Worm (Caenorhabditis elegans) whole organism, young adult: Measurements from ENCODE around the gene T06E6.15.

Experiments
- B0035.1 ChIP-seq: sonication (generic microtip); optimal IDR thresholded peaks from 2 replicates; lab custom pipeline; 2016; ENCODE audit warnings: missing genetic modification characterization, mild to moderate bottlenecking, missing compliant biosample characterization, missing genotype, missing genetic modification reagents
- B0261.1 ChIP-seq: sonication (generic microtip); optimal IDR thresholded peaks from 2 replicates; lab custom pipeline; 2016; ENCODE audit warnings: mild to moderate bottlenecking, missing genetic modification characterization, moderate library complexity, missing compliant biosample characterization
- B0336.3 ChIP-seq: fragments of 200-800 bp; sonication (Bioruptor generic); IDR thresholded peaks from 2 replicates; pipeline ENCODE4 v1.3.6; 2022; ENCODE audit warnings: missing genetic modification characterization, missing compliant biosample characterization
- F10E7.11 ChIP-seq: sonication (generic microtip); optimal IDR thresholded peaks from 2 replicates; lab custom pipeline; 2017; ENCODE audit warnings: mild to moderate bottlenecking, missing genetic modification characterization, moderate library complexity, missing compliant biosample characterization
- F23B12.7 ChIP-seq: sonication (generic microtip); optimal IDR thresholded peaks from 2 replicates; lab custom pipeline; 2017; ENCODE audit warnings: missing genetic modification characterization, mild to moderate bottlenecking, missing compliant biosample characterization, antibody characterized with exemption, moderate library complexity; ENCODE audit not compliant: insufficient read depth
- F33H1.4 ChIP-seq: fragments of 200-800 bp; sonication (Bioruptor generic); IDR thresholded peaks from 2 replicates; pipeline ENCODE4 v1.3.6; 2022; ENCODE audit warnings: missing genetic modification reagents, missing genetic modification characterization, missing compliant biosample characterization
- F52B5.7 ChIP-seq: sonication (generic microtip); optimal IDR thresholded peaks from 2 replicates; lab custom pipeline; 2016; ENCODE audit warnings: mild to moderate bottlenecking, missing genetic modification characterization, missing compliant biosample characterization
- F55B11.4 ChIP-seq: sonication (generic microtip); optimal IDR thresholded peaks from 2 replicates; lab custom pipeline; 2016; ENCODE audit warnings: missing compliant biosample characterization, missing genetic modification characterization, borderline replicate concordance; ENCODE audit not compliant: insufficient read depth
- F57C9.4 ChIP-seq: sonication (generic microtip); optimal IDR thresholded peaks from 2 replicates; lab custom pipeline; 2017; ENCODE audit warnings: mild to moderate bottlenecking, missing genetic modification characterization, missing compliant biosample characterization
- Y53F4B.3 ChIP-seq: fragments of 200-800 bp; sonication (Bioruptor generic); IDR thresholded peaks from 2 replicates; pipeline ENCODE4 v1.3.6; 2022; ENCODE audit warnings: missing genetic modification reagents, missing genetic modification characterization, missing compliant biosample characterization
- Y53G8AR.9 ChIP-seq: fragments of 200-800 bp; sonication (Bioruptor generic); conservative IDR thresholded peaks from 2 replicates; pipeline ENCODE4 v1.3.6; 2022; ENCODE audit warnings: missing genetic modification reagents, missing genetic modification characterization, missing compliant biosample characterization
- Y56A3A.18 ChIP-seq: fragments of 200-800 bp; sonication (Bioruptor generic); IDR thresholded peaks from 2 replicates; pipeline ENCODE4 v1.3.6; 2022; ENCODE audit warnings: missing genetic modification reagents, missing genetic modification characterization, missing compliant biosample characterization
- aptf-2 ChIP-seq: fragments of 200-800 bp; sonication (Bioruptor generic); conservative IDR thresholded peaks from 2 replicates; pipeline ENCODE4 v1.3.6; 2022; ENCODE audit warnings: missing genetic modification reagents, missing genetic modification characterization, missing compliant biosample characterization
- aptf-3 ChIP-seq: fragments of 200-800 bp; sonication (Bioruptor generic); IDR thresholded peaks from 2 replicates; pipeline ENCODE4 v1.3.6; 2022; ENCODE audit warnings: missing genetic modification characterization, missing compliant biosample characterization
- athp-1 ChIP-seq: sonication (generic microtip); optimal IDR thresholded peaks from 2 replicates; lab custom pipeline; 2017; ENCODE audit warnings: mild to moderate bottlenecking, missing genetic modification characterization, missing compliant biosample characterization
- attf-3 ChIP-seq: fragments of 200-800 bp; sonication (Bioruptor generic); conservative IDR thresholded peaks from 2 replicates; pipeline ENCODE4 v1.3.6; 2022; ENCODE audit warnings: missing genetic modification reagents, missing genetic modification characterization, missing compliant biosample characterization
- attf-5 ChIP-seq: fragments of 200-800 bp; sonication (Bioruptor generic); optimal IDR thresholded peaks from 2 replicates; lab custom pipeline; 2018; ENCODE audit warnings: mild to moderate bottlenecking, missing genetic modification characterization, missing compliant biosample characterization
- attf-6 ChIP-seq: fragments of 200-800 bp; sonication (Bioruptor generic); IDR thresholded peaks from 2 replicates; pipeline ENCODE4 v1.3.6; 2022; ENCODE audit warnings: missing genetic modification reagents, missing genetic modification characterization, missing compliant biosample characterization
- bed-1 ChIP-seq: fragments of 200-800 bp; sonication (Bioruptor generic); IDR thresholded peaks from 2 replicates; pipeline ENCODE4 v1.3.6; 2022; ENCODE audit warnings: missing genetic modification reagents, missing genetic modification characterization, missing compliant biosample characterization
- ceh-100 ChIP-seq: fragments of 200-800 bp; sonication (Bioruptor generic); IDR thresholded peaks from 2 replicates; pipeline ENCODE4 v1.3.6; 2022; ENCODE audit warnings: missing genetic modification reagents, missing genetic modification characterization, missing compliant biosample characterization
- ceh-27 ChIP-seq: fragments of 200-800 bp; sonication (Bioruptor generic); optimal IDR thresholded peaks from 2 replicates; lab custom pipeline; 2018; ENCODE audit warnings: mild to moderate bottlenecking, missing genetic modification characterization, moderate library complexity, missing compliant biosample characterization
- ceh-58 ChIP-seq: fragments of 200-800 bp; sonication (Bioruptor generic); IDR thresholded peaks from 2 replicates; pipeline ENCODE4 v1.3.6; 2022; ENCODE audit warnings: missing genetic modification characterization, missing compliant biosample characterization
- egrh-3 ChIP-seq: fragments of 200-800 bp; sonication (Bioruptor generic); IDR thresholded peaks from 2 replicates; pipeline ENCODE4 v1.3.6; 2022; ENCODE audit warnings: missing genetic modification reagents, missing genetic modification characterization, missing compliant biosample characterization
- fkh-3 ChIP-seq: sonication (generic microtip); optimal IDR thresholded peaks from 2 replicates; lab custom pipeline; 2016; ENCODE audit warnings: mild to moderate bottlenecking, missing genetic modification characterization, missing compliant biosample characterization
- gei-17 ChIP-seq: fragments of 200-800 bp; sonication (Bioruptor generic); optimal IDR thresholded peaks from 2 replicates; lab custom pipeline; 2018; ENCODE audit warnings: mild to moderate bottlenecking, missing genetic modification characterization, missing compliant biosample characterization
- him-1 ChIP-seq: sonication (generic microtip); optimal IDR thresholded peaks from 2 replicates; lab custom pipeline; 2016; ENCODE audit warnings: missing genotype, missing genetic modification reagents, missing genetic modification characterization, missing compliant biosample characterization
- hrde-1 ChIP-seq: sonication (generic microtip); optimal IDR thresholded peaks from 2 replicates; lab custom pipeline; 2016; ENCODE audit warnings: missing genetic modification characterization, mild to moderate bottlenecking, missing compliant biosample characterization, moderate library complexity, missing genotype, missing genetic modification reagents, borderline replicate concordance
- hsf-1 ChIP-seq: fragments of 200-800 bp; sonication (Bioruptor generic); IDR thresholded peaks from 2 replicates; pipeline ENCODE4 v1.3.6; 2022; ENCODE audit warnings: missing genetic modification reagents, missing genetic modification characterization, missing compliant biosample characterization
- lag-1 ChIP-seq: fragments of 200-800 bp; sonication (Bioruptor generic); IDR thresholded peaks from 2 replicates; pipeline ENCODE4 v1.3.6; 2022; ENCODE audit warnings: missing genetic modification reagents, missing genetic modification characterization, missing compliant biosample characterization
- lin-35 ChIP-seq, 3 experiments: fragments of 150-350 bp in 2 of 3; sonication (generic microtip) in 1 of 3; optimal IDR thresholded peaks; 2 replicates each; lab custom pipeline; 2014 to 2018; ENCODE audit warnings: missing biosample characterization in 3 of 3, missing genetic modification characterization in 3 of 3, missing genetic modification reagents in 3 of 3
- lin-54 ChIP-seq: fragments of 200-800 bp; sonication (Bioruptor generic); optimal IDR thresholded peaks from 2 replicates; lab custom pipeline; 2018; ENCODE audit warnings: mild to moderate bottlenecking, missing genetic modification characterization, missing compliant biosample characterization
- mel-28 ChIP-seq: sonication (generic microtip); optimal IDR thresholded peaks from 2 replicates; lab custom pipeline; 2016; ENCODE audit warnings: borderline replicate concordance, mild to moderate bottlenecking, missing genetic modification characterization, missing compliant biosample characterization
- mes-4 ChIP-seq: sonication (generic microtip); optimal IDR thresholded peaks from 2 replicates; lab custom pipeline; 2016; ENCODE audit warnings: missing genotype, missing genetic modification characterization, missing compliant biosample characterization
- nfya-2 ChIP-seq: fragments of 200-800 bp; sonication (Bioruptor generic); IDR thresholded peaks from 2 replicates; pipeline ENCODE4 v1.3.6; 2022; ENCODE audit warnings: missing genetic modification reagents, missing genetic modification characterization, missing compliant biosample characterization
- nhr-120 ChIP-seq: fragments of 200-800 bp; sonication (Bioruptor generic); IDR thresholded peaks from 2 replicates; pipeline ENCODE4 v1.3.6; 2022; ENCODE audit warnings: missing genetic modification characterization, missing compliant biosample characterization
- nhr-90 ChIP-seq: sonication (generic microtip); optimal IDR thresholded peaks from 2 replicates; lab custom pipeline; 2016; ENCODE audit warnings: missing genotype, mild to moderate bottlenecking, missing genetic modification characterization, missing compliant biosample characterization
- pha-4 ChIP-seq: fragments of 150-350 bp; sonication (generic microtip); optimal IDR thresholded peaks from 2 replicates; lab custom pipeline; 2014; ENCODE audit warnings: missing biosample characterization, missing genetic modification reagents, missing genetic modification characterization
- snpc-3.4 ChIP-seq: sonication (generic microtip); optimal IDR thresholded peaks from 2 replicates; lab custom pipeline; 2017; ENCODE audit warnings: missing genetic modification characterization, mild to moderate bottlenecking, missing compliant biosample characterization, antibody characterized with exemption, moderate library complexity, missing genotype, missing genetic modification reagents
- snpc-4 ChIP-seq, 5 experiments: fragments of 150-350 bp in 1 of 5; sonication (generic microtip) in 4 of 5; optimal IDR thresholded peaks; 2 replicates each; lab custom pipeline; 2014 to 2018; ENCODE audit warnings: missing genetic modification characterization in 5 of 5, missing biosample characterization in 3 of 5, antibody characterized with exemption in 2 of 5, mild to moderate bottlenecking in 2 of 5, missing compliant biosample characterization in 2 of 5, missing genotype in 2 of 5, moderate library complexity in 2 of 5, missing genetic modification reagents in 1 of 5
- tbp1 ChIP-seq: fragments of 200-800 bp; sonication (Bioruptor generic); optimal IDR thresholded peaks from 2 replicates; lab custom pipeline; 2018; ENCODE audit warnings: mild to moderate bottlenecking, missing genetic modification characterization, missing compliant biosample characterization
- tbx-9 ChIP-seq: sonication (generic microtip); optimal IDR thresholded peaks from 2 replicates; lab custom pipeline; 2016; ENCODE audit warnings: borderline replicate concordance, missing genetic modification characterization, inconsistent platforms, missing compliant biosample characterization
- tlf-1 ChIP-seq: fragments of 200-800 bp; sonication (Bioruptor generic); optimal IDR thresholded peaks from 2 replicates; lab custom pipeline; 2018; ENCODE audit warnings: mild to moderate bottlenecking, missing genetic modification characterization, missing compliant biosample characterization
- unc-130 ChIP-seq: sonication (generic microtip); optimal IDR thresholded peaks from 2 replicates; lab custom pipeline; 2016; ENCODE audit warnings: missing genetic modification reagents, missing genetic modification characterization, missing compliant biosample characterization
- xnd-1 ChIP-seq: sonication (generic microtip); optimal IDR thresholded peaks from 2 replicates; lab custom pipeline; 2016; ENCODE audit warnings: missing genotype, missing genetic modification reagents, missing genetic modification characterization, missing compliant biosample characterization
- ztf-18 ChIP-seq: sonication (generic microtip); optimal IDR thresholded peaks from 2 replicates; lab custom pipeline; 2016; ENCODE audit warnings: missing genotype, mild to moderate bottlenecking, missing genetic modification characterization, missing compliant biosample characterization
- ztf-26 ChIP-seq: sonication (generic microtip); optimal IDR thresholded peaks from 2 replicates; lab custom pipeline; 2017; ENCODE audit warnings: missing genetic modification characterization, missing compliant biosample characterization
- ztf-6 ChIP-seq: fragments of 200-800 bp; sonication (Bioruptor generic); IDR thresholded peaks from 2 replicates; pipeline ENCODE4 v1.3.6; 2022; ENCODE audit warnings: missing genetic modification reagents, missing genetic modification characterization, missing compliant biosample characterization

Gene T06E6.15

DNA sequence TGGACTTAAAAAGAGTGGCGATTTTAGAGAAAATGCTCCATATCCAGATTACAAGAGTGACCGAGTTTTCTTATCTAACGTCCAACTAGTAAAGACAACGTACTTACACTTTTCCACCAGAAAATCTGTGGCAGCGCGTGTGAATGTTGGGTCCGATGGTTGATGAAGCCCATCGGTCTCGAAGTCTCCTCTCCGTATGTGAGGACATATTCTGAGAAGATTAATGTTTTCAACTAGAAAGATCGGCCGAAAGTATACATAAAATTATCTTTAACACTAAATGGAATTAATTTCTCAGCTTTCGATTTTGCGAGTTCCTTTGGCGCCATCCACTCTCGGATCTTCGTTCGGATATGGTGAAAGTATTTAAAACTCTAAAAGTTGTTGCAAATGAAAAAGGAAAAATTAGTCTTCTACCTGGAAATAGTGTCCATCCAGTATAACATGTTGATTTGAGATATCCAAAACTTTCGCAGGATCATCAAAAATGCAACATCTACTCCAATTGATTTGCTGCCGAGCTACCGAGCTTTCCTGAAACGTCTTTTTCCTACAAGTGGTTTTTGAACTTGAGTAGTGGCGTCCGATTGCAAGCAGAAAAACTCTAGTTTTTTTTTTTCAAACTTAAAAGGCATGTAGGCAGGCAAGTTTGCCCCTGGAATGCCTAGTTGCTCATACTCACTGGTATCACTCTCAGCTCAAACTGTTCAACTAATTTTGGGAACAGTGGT, 31.9 kb upstream of the T06E6.15 start:
- no peak for TF ChIP-seq pha-4 (tag; lab: Kevin White, UChicago)
- no peak for TF ChIP-seq Y56A3A.18 (GFP tag; lab: Robert Waterston, UW)
- TF ChIP-seq egrh-3, result no peak
- TF ChIP-seq F57C9.4 (tag; lab: Kevin White, UChicago), result no peak
- no peak for TF ChIP-seq Y53F4B.3 (GFP tag; lab: Robert Waterston, UW)
- no peak for TF ChIP-seq xnd-1 (tag; lab: Kevin White, UChicago)
- TF ChIP-seq aptf-2 (GFP tag; lab: Robert Waterston, UW), result 0 out of 2 replicates have a peak, but pooled peaks have one; percentile 61
- TF ChIP-seq aptf-3 (GFP tag; lab: Robert Waterston, UW), result no peak
- TF ChIP-seq ztf-26 (tag; lab: Kevin White, UChicago), result no peak
- no peak for TF ChIP-seq F23B12.7 (tag; lab: Kevin White, UChicago)
- TF ChIP-seq athp-1, result no peak
- 0 out of 2 replicates have a peak, but pooled peaks have one; percentile 66 for TF ChIP-seq lag-1 (GFP tag; lab: Robert Waterston, UW)
- TF ChIP-seq F52B5.7 (tag; lab: Kevin White, UChicago), result no peak
- TF ChIP-seq unc-130 (GFP tag; lab: Kevin White, UChicago), result no peak
- TF ChIP-seq tlf-1 (GFP tag; lab: Kevin White, UChicago), result no peak
- TF ChIP-seq F55B11.4 (tag; lab: Kevin White, UChicago), result peak; percentile 20
- 0 out of 2 replicates have a peak, but pooled peaks have one; percentile 35 for TF ChIP-seq nfya-2 (GFP tag; lab: Robert Waterston, UW)
- TF ChIP-seq ceh-58 (GFP tag; lab: Robert Waterston, UW), result no peak
- TF ChIP-seq lin-54 (GFP tag; lab: Kevin White, UChicago), result no peak
- TF ChIP-seq attf-5 (GFP tag; lab: Kevin White, UChicago), result no peak
- TF ChIP-seq gei-17 (GFP tag; lab: Kevin White, UChicago), result no peak
- no peak for TF ChIP-seq B0261.1
- TF ChIP-seq B0336.3, result no peak
- no peak for TF ChIP-seq tbp1 (GFP tag; lab: Kevin White, UChicago)
- TF ChIP-seq ztf-6 (GFP tag; lab: Robert Waterston, UW), result peak; percentile 63; the same call in 1 of the 2 replicates
- no peak for TF ChIP-seq mel-28 (tag; lab: Kevin White, UChicago)
- TF ChIP-seq lin-35 (GFP tag; optimal IDR thresholded peaks at IDR 0.05; lab: Kevin White, UChicago), result no peak
- TF ChIP-seq Y53G8AR.9, result no peak
- no peak for TF ChIP-seq attf-6 (GFP tag; lab: Robert Waterston, UW)
- no peak for TF ChIP-seq ztf-18 (tag; lab: Kevin White, UChicago)
- no peak for TF ChIP-seq fkh-3 (tag; lab: Kevin White, UChicago)
- no peak for TF ChIP-seq snpc-3.4
- no peak for TF ChIP-seq snpc-4 (GFP tag; optimal IDR thresholded peaks at IDR 0.05; lab: Kevin White, UChicago)
- TF ChIP-seq snpc-4 (tag; optimal IDR thresholded peaks at IDR 0.05; lab: Kevin White, UChicago), result no peak
- TF ChIP-seq B0035.1 (tag; lab: Kevin White, UChicago), result no peak
- no peak for TF ChIP-seq him-1 (tag; lab: Kevin White, UChicago)
- TF ChIP-seq hsf-1 (GFP tag; lab: Robert Waterston, UW), result no peak
- no peak for TF ChIP-seq ceh-100 (GFP tag; lab: Robert Waterston, UW)
- 0 out of 2 replicates have a peak, but pooled peaks have one; percentile 12 for TF ChIP-seq bed-1 (GFP tag; lab: Robert Waterston, UW)
- no peak for TF ChIP-seq nhr-90
- no peak for TF ChIP-seq mes-4 (tag; lab: Kevin White, UChicago)
- no peak for TF ChIP-seq F10E7.11 (tag; lab: Kevin White, UChicago)
- no peak for TF ChIP-seq hrde-1 (tag; lab: Kevin White, UChicago)
- TF ChIP-seq attf-3, result 0 out of 2 replicates have a peak, but pooled peaks have one; percentile 14
- TF ChIP-seq nhr-120 (GFP tag; lab: Robert Waterston, UW), result no peak
- no peak for TF ChIP-seq tbx-9 (tag; lab: Kevin White, UChicago)
- TF ChIP-seq F33H1.4, result no peak
- no peak for TF ChIP-seq ceh-27 (GFP tag; lab: Kevin White, UChicago)
